Worm (Caenorhabditis elegans): ENCODE measurements around the gene spat-2.

DNA sequence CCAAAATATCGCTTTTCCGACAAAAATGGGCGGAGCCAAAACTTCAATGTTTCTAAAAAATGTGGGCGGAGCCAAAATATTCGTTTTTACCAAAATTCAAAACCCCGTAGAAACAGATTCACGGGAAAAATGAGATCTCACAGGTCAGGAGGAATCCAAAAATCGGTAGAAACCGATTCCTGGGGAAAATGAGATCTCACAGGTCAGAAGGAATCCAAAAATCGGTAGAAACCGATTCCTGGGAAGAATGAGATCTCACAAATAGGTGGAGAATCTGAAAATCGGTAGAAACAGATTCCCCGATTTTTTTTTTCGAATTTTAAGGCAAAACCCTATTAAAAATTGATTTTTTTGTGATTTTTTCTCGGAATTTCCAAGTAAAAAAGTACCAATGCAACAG is 56.7 kb downstream of the spat-2 start:
- TF ChIP-seq ceh-82 (tag; optimal IDR thresholded peaks at IDR 0.05) (no peak), elt-2 (tag; optimal IDR thresholded peaks at IDR 0.05) (no peak), snpc-4 (tag; optimal IDR thresholded peaks at IDR 0.05) (no peak), fos-1 (tag; optimal IDR thresholded peaks at IDR 0.05) (no peak), skn-1 (tag; optimal IDR thresholded peaks at IDR 0.05) (no peak), unc-39 (tag; optimal IDR thresholded peaks at IDR 0.05) (no peak), nhr-237 (tag; optimal IDR thresholded peaks at IDR 0.05) (no peak), ceh-16 (tag; optimal IDR thresholded peaks at IDR 0.05) (no peak), nhr-11 (tag; optimal IDR thresholded peaks at IDR 0.05) (no peak), ZK546.5 (tag; optimal IDR thresholded peaks at IDR 0.05) (no peak), egl-27 (tag; optimal IDR thresholded peaks at IDR 0.05) (no peak), unc-62 (GFP tag; optimal IDR thresholded peaks at IDR 0.05) (no peak)
